Fruit fly (Drosophila melanogaster): Measurements from ENCODE around the gene AlaRS.

Gene AlaRS

dm6 chr2L:8364006-8364956 is 17.3 kb downstream of the AlaRS start, which contains the start of the genes RpS13 and CSN8:
RpS13 (minus strand) TSS chr2L:8364662.
CSN8 (plus strand) TSS chr2L:8364855.
- no peak for TF ChIP-seq tj (GFP tag; optimal IDR thresholded peaks at IDR 0.05)
- peak; percentile 51 for TF ChIP-seq bab1 (GFP tag; optimal IDR thresholded peaks at IDR 0.05)
- TF ChIP-seq CG33017 (tag; optimal IDR thresholded peaks at IDR 0.05): no peak
- no peak for TF ChIP-seq Crg-1 (GFP tag; optimal IDR thresholded peaks at IDR 0.05)
- TF ChIP-seq ovo (GFP tag; optimal IDR thresholded peaks at IDR 0.05): no peak
- TF ChIP-seq CG14711 (tag; optimal IDR thresholded peaks at IDR 0.05): peak; percentile 72
- peak; percentile 37 for TF ChIP-seq pad (GFP tag; optimal IDR thresholded peaks at IDR 0.05)
- TF ChIP-seq CG12768 (GFP tag; optimal IDR thresholded peaks at IDR 0.05): no peak
- peak; percentile 96 for TF ChIP-seq Mnt (GFP tag; optimal IDR thresholded peaks at IDR 0.05)
- TF ChIP-seq Clk (GFP tag; optimal IDR thresholded peaks at IDR 0.05): no peak
- peak; percentile 54 for TF ChIP-seq toe (GFP tag; optimal IDR thresholded peaks at IDR 0.05)
- TF ChIP-seq CG11617 (GFP tag; optimal IDR thresholded peaks at IDR 0.05): peak; percentile 46
- peak; percentile 37 for TF ChIP-seq cic (GFP tag; optimal IDR thresholded peaks at IDR 0.05)
- peak; percentile 28 for TF ChIP-seq CG1620 (GFP tag; optimal IDR thresholded peaks at IDR 0.05)
- TF ChIP-seq Hr96 (GFP tag; optimal IDR thresholded peaks at IDR 0.05): peak; percentile 19
- TF ChIP-seq CG5204 (GFP tag; optimal IDR thresholded peaks at IDR 0.05): no peak
- no peak for TF ChIP-seq CG7045 (GFP tag; optimal IDR thresholded peaks at IDR 0.05)
- TF ChIP-seq cnc (optimal IDR thresholded peaks at IDR 0.05): no peak
- peak; percentile 46 for TF ChIP-seq CG7101 (tag; optimal IDR thresholded peaks at IDR 0.05)
- TF ChIP-seq kay (GFP tag; ENCODE audit: borderline replicate concordance): no peak

dm6 chr2L:8362955-8363285 is 18.6 kb downstream of the AlaRS start:
- no peak for TF ChIP-seq CG7045 (GFP tag; optimal IDR thresholded peaks at IDR 0.05)
- no peak for TF ChIP-seq CG12768 (GFP tag; optimal IDR thresholded peaks at IDR 0.05)
- TF ChIP-seq pad (GFP tag; optimal IDR thresholded peaks at IDR 0.05): peak; percentile 6
- peak; percentile 48 for TF ChIP-seq CG11617 (GFP tag; optimal IDR thresholded peaks at IDR 0.05)
- no peak for TF ChIP-seq Mnt (GFP tag; optimal IDR thresholded peaks at IDR 0.05)
- no peak for TF ChIP-seq tj (GFP tag; optimal IDR thresholded peaks at IDR 0.05)
- no peak for TF ChIP-seq CG33017 (tag; optimal IDR thresholded peaks at IDR 0.05)
- TF ChIP-seq CG5204 (GFP tag; optimal IDR thresholded peaks at IDR 0.05): no peak
- no peak for TF ChIP-seq Crg-1 (GFP tag; optimal IDR thresholded peaks at IDR 0.05)
- TF ChIP-seq bab1 (GFP tag; optimal IDR thresholded peaks at IDR 0.05): no peak

dm6 chr2L:8362273-8362954 is 19.1 kb downstream of the AlaRS start, which contains the start of gene CG7627:
CG7627 (minus strand) TSS chr2L:8362469.
- peak; percentile 54 for TF ChIP-seq Clk (GFP tag; optimal IDR thresholded peaks at IDR 0.05)
- peak; percentile 76 for TF ChIP-seq cic (GFP tag; optimal IDR thresholded peaks at IDR 0.05)
- TF ChIP-seq CG33017 (tag; optimal IDR thresholded peaks at IDR 0.05): peak; percentile 39
- TF ChIP-seq toe (GFP tag; optimal IDR thresholded peaks at IDR 0.05): peak; percentile 69
- peak; percentile 72 for TF ChIP-seq kay (GFP tag; ENCODE audit: borderline replicate concordance)
- peak; percentile 69 for TF ChIP-seq CG7045 (GFP tag; optimal IDR thresholded peaks at IDR 0.05)
- peak; percentile 64 for TF ChIP-seq CG1620 (GFP tag; optimal IDR thresholded peaks at IDR 0.05)
- peak; percentile 81 for TF ChIP-seq CG11617 (GFP tag; optimal IDR thresholded peaks at IDR 0.05)
- TF ChIP-seq Hr96 (GFP tag; optimal IDR thresholded peaks at IDR 0.05): peak; percentile 85
- TF ChIP-seq Crg-1 (GFP tag; optimal IDR thresholded peaks at IDR 0.05): peak; percentile 62
- TF ChIP-seq CG7101 (tag; optimal IDR thresholded peaks at IDR 0.05): peak; percentile 79
- peak; percentile 54 for TF ChIP-seq pad (GFP tag; optimal IDR thresholded peaks at IDR 0.05)
- TF ChIP-seq bab1 (GFP tag; optimal IDR thresholded peaks at IDR 0.05): peak; percentile 66
- peak; percentile 73 for TF ChIP-seq CG12768 (GFP tag; optimal IDR thresholded peaks at IDR 0.05)
- TF ChIP-seq cnc (optimal IDR thresholded peaks at IDR 0.05): no peak
- TF ChIP-seq tj (GFP tag; optimal IDR thresholded peaks at IDR 0.05): no peak
- peak; percentile 60 for TF ChIP-seq CG14711 (tag; optimal IDR thresholded peaks at IDR 0.05)
- TF ChIP-seq Mnt (GFP tag; optimal IDR thresholded peaks at IDR 0.05): peak; percentile 82
- peak; percentile 24 for TF ChIP-seq ovo (GFP tag; optimal IDR thresholded peaks at IDR 0.05)
- peak; percentile 65 for TF ChIP-seq CG5204 (GFP tag; optimal IDR thresholded peaks at IDR 0.05)

dm6 chr2L:8361204-8361952 is 20.2 kb downstream of the AlaRS start:
- peak; percentile 64 for TF ChIP-seq CG7101 (tag; optimal IDR thresholded peaks at IDR 0.05)
- peak; percentile 40 for TF ChIP-seq toe (GFP tag; optimal IDR thresholded peaks at IDR 0.05)
- peak; percentile 68 for TF ChIP-seq CG11617 (GFP tag; optimal IDR thresholded peaks at IDR 0.05)
- peak; percentile 21 for TF ChIP-seq CG7045 (GFP tag; optimal IDR thresholded peaks at IDR 0.05)
- no peak for TF ChIP-seq cnc (optimal IDR thresholded peaks at IDR 0.05)
- TF ChIP-seq Clk (GFP tag; optimal IDR thresholded peaks at IDR 0.05): no peak
- no peak for TF ChIP-seq kay (GFP tag; ENCODE audit: borderline replicate concordance)
- TF ChIP-seq bab1 (GFP tag; optimal IDR thresholded peaks at IDR 0.05): peak; percentile 87
- peak; percentile 34 for TF ChIP-seq CG33017 (tag; optimal IDR thresholded peaks at IDR 0.05)
- TF ChIP-seq CG5204 (GFP tag; optimal IDR thresholded peaks at IDR 0.05): peak; percentile 49
- peak; percentile 3 for TF ChIP-seq Hr96 (GFP tag; optimal IDR thresholded peaks at IDR 0.05)
- TF ChIP-seq ovo (GFP tag; optimal IDR thresholded peaks at IDR 0.05): peak; percentile 9
- peak; percentile 67 for TF ChIP-seq Mnt (GFP tag; optimal IDR thresholded peaks at IDR 0.05)
- TF ChIP-seq tj (GFP tag; optimal IDR thresholded peaks at IDR 0.05): peak; percentile 34
- TF ChIP-seq pad (GFP tag; optimal IDR thresholded peaks at IDR 0.05): peak; percentile 75
- TF ChIP-seq CG14711 (tag; optimal IDR thresholded peaks at IDR 0.05): peak; percentile 9
- TF ChIP-seq CG12768 (GFP tag; optimal IDR thresholded peaks at IDR 0.05): peak; percentile 12
- TF ChIP-seq cic (GFP tag; optimal IDR thresholded peaks at IDR 0.05): peak; percentile 9
- TF ChIP-seq Crg-1 (GFP tag; optimal IDR thresholded peaks at IDR 0.05): peak; percentile 54
- TF ChIP-seq CG1620 (GFP tag; optimal IDR thresholded peaks at IDR 0.05): no peak
